Worm (Caenorhabditis elegans) whole organism, L3 larva: ENCODE data around the gene B0416.7.

ENCODE experiments used
- R02D3.7 ChIP-seq: fragments of 150-350 bp; optimal IDR thresholded peaks from 2 replicates; lab custom pipeline; 2014; ENCODE audit warnings: missing biosample characterization, missing genetic modification characterization
- ama-1 ChIP-seq: fragments of 150-350 bp; optimal IDR thresholded peaks from 2 replicates; lab custom pipeline; 2018
- ceh-16 ChIP-seq: sonication (generic microtip); optimal IDR thresholded peaks from 2 replicates; lab custom pipeline; 2017; ENCODE audit warnings: missing biosample characterization, missing genetic modification characterization
- ceh-82 ChIP-seq: fragments of 150-350 bp; optimal IDR thresholded peaks from 2 replicates; lab custom pipeline; 2014; ENCODE audit warnings: missing biosample characterization, missing genetic modification characterization
- elt-1 ChIP-seq: fragments of 150-350 bp; optimal IDR thresholded peaks from 2 replicates; lab custom pipeline; 2014; ENCODE audit warnings: missing biosample characterization, missing genetic modification characterization
- mdl-1 ChIP-seq: fragments of 150-350 bp; optimal IDR thresholded peaks from 2 replicates; lab custom pipeline; 2014; ENCODE audit warnings: missing biosample characterization, missing genetic modification characterization
- nfya-1 ChIP-seq: sonication (generic microtip); optimal IDR thresholded peaks from 2 replicates; lab custom pipeline; 2017; ENCODE audit warnings: missing genetic modification characterization, mild to moderate bottlenecking, missing compliant biosample characterization, antibody characterized with exemption, moderate library complexity; ENCODE audit not compliant: insufficient read depth
- nhr-237 ChIP-seq: fragments of 150-350 bp; optimal IDR thresholded peaks from 2 replicates; lab custom pipeline; 2014; ENCODE audit warnings: missing biosample characterization, missing genetic modification characterization
- nhr-43 ChIP-seq: sonication (generic microtip); optimal IDR thresholded peaks from 2 replicates; lab custom pipeline; 2016; ENCODE audit warnings: mild to moderate bottlenecking, missing genetic modification characterization, missing compliant biosample characterization; ENCODE audit not compliant: poor library complexity, severe bottlenecking
- nhr-76 ChIP-seq: fragments of 150-350 bp; sonication (generic microtip); optimal IDR thresholded peaks from 5 replicates; lab custom pipeline; 2014; ENCODE audit warnings: missing biosample characterization, missing genetic modification characterization
- skn-1 ChIP-seq: fragments of 150-350 bp; optimal IDR thresholded peaks from 2 replicates; lab custom pipeline; 2014; ENCODE audit warnings: missing biosample characterization, missing genetic modification characterization
- zag-1 ChIP-seq: fragments of 150-350 bp; optimal IDR thresholded peaks from 2 replicates; lab custom pipeline; 2014; ENCODE audit warnings: missing biosample characterization, missing genetic modification characterization
- ztf-11 ChIP-seq: fragments of 150-350 bp; optimal IDR thresholded peaks from 2 replicates; lab custom pipeline; 2014; ENCODE audit warnings: missing biosample characterization, missing genetic modification characterization
- ztf-4 ChIP-seq: fragments of 150-350 bp; optimal IDR thresholded peaks from 2 replicates; lab custom pipeline; 2014; ENCODE audit warnings: missing biosample characterization, missing genetic modification characterization

DNA sequence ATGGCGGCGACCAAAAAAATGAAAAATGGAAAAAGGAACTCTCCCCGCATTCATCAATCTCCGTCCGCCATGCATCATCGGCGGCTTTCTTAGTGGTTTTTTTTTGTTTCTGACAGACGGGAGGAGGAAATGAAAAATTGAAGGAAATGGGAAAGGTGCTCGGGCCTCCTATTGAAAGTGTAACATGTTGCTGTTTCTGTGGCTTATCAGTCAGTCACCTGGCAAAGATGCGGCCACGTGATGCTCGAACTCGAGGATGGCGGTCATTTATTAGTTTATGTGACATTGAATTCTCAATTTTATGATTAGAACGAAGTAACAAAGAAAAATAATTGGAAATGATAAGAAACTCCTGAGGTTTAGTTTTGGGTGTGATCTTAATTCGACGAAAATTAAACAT lies 33.1 kb downstream of the B0416.7 start:
- TF ChIP-seq nhr-76 (no peak), ztf-11 (no peak), ama-1 (peak; percentile 61), ceh-82 (tag; lab: Kevin White, UChicago) (no peak), zag-1 (no peak), ztf-4 (tag; lab: Kevin White, UChicago) (no peak), elt-1 (tag; lab: Kevin White, UChicago) (no peak), ceh-16 (tag; lab: Kevin White, UChicago) (no peak), nfya-1 (peak; percentile 37), mdl-1 (tag; lab: Kevin White, UChicago) (peak; percentile 42), nhr-237 (tag; lab: Kevin White, UChicago) (no peak), skn-1 (tag; lab: Kevin White, UChicago) (no peak), R02D3.7 (tag; lab: Kevin White, UChicago) (no peak), nhr-43 (tag; lab: Kevin White, UChicago) (no peak)
